Fruit fly (Drosophila melanogaster): ENCODE results near the gene CG5880.
A peak's percentile ranks its signal among the peaks of the same experiment; 100 is the strongest.

Gene CG5880

dm6 chr3R:27116465-27117092, at the start of gene CG5880, which contains the start of gene CG6066 (continued):
- TF ChIP-seq CG10565 (GFP tag; optimal IDR thresholded peaks at IDR 0.05) (no peak), MBD-R2 (GFP tag; IDR thresholded peaks at IDR 0.05) (peak; percentile 97), CG2712 (tag; optimal IDR thresholded peaks at IDR 0.05) (no peak), ato (GFP tag; IDR thresholded peaks at IDR 0.05; ENCODE audit: partially characterized antibody) (peak; percentile 83), CG7839 (tag; optimal IDR thresholded peaks at IDR 0.05) (no peak), Fer1 (GFP tag; optimal IDR thresholded peaks at IDR 0.05) (no peak), nau (GFP tag; optimal IDR thresholded peaks at IDR 0.05) (no peak), ab (GFP tag; optimal IDR thresholded peaks at IDR 0.05) (no peak), CG16813 (GFP tag; IDR thresholded peaks at IDR 0.05; ENCODE audit: partially characterized antibody) (peak; percentile 82), gce (GFP tag; IDR thresholded peaks at IDR 0.05) (no peak), vfl (GFP tag; optimal IDR thresholded peaks at IDR 0.05) (no peak), CG32532 (GFP tag; IDR thresholded peaks at IDR 0.05) (no peak), CG3407 (GFP tag; optimal IDR thresholded peaks at IDR 0.05) (no peak), CG6683 (GFP tag; optimal IDR thresholded peaks at IDR 0.05) (no peak), CG2678 (tag; optimal IDR thresholded peaks at IDR 0.05) (no peak), slp2 (GFP tag; optimal IDR thresholded peaks at IDR 0.05) (no peak), CG9609 (GFP tag; optimal IDR thresholded peaks at IDR 0.05) (no peak), CG9797 (GFP tag; optimal IDR thresholded peaks at IDR 0.05) (peak; percentile 80), sna (GFP tag; IDR thresholded peaks at IDR 0.05; ENCODE audit: partially characterized antibody) (peak; percentile 76), CG4424 (GFP tag; optimal IDR thresholded peaks at IDR 0.05) (no peak), stwl (tag; optimal IDR thresholded peaks at IDR 0.05) (peak; percentile 74), Rfx (GFP tag; IDR thresholded peaks at IDR 0.05) (no peak), croc (GFP tag; conservative IDR thresholded peaks at IDR 0.05) (no peak), rib (GFP tag; IDR thresholded peaks at IDR 0.05) (peak; percentile 62; the same call in 1 of the 2 replicates), schlank (tag; optimal IDR thresholded peaks at IDR 0.05) (no peak), CG12744 (GFP tag; optimal IDR thresholded peaks at IDR 0.05) (no peak), ind (GFP tag; optimal IDR thresholded peaks at IDR 0.05) (no peak), CrebB (tag; optimal IDR thresholded peaks at IDR 0.05) (no peak), yki (optimal IDR thresholded peaks at IDR 0.05) (no peak), otp (GFP tag; IDR thresholded peaks at IDR 0.05) (no peak), pzg (GFP tag; optimal IDR thresholded peaks at IDR 0.05) (peak; percentile 66), CG18619 (GFP tag; optimal IDR thresholded peaks at IDR 0.05) (no peak), Scr (GFP tag; IDR thresholded peaks at IDR 0.05; ENCODE audit: partially characterized antibody) (peak; percentile 86), org-1 (GFP tag; optimal IDR thresholded peaks at IDR 0.05) (no peak), az2 (GFP tag; optimal IDR thresholded peaks at IDR 0.05) (no peak), CG12155 (GFP tag; optimal IDR thresholded peaks at IDR 0.05) (no peak), gcm2 (GFP tag; optimal IDR thresholded peaks at IDR 0.05) (no peak), Sin3A (optimal IDR thresholded peaks at IDR 0.05) (peak; percentile 76), scrt (GFP tag; optimal IDR thresholded peaks at IDR 0.05) (no peak), Oaz (GFP tag; IDR thresholded peaks at IDR 0.05) (no peak), zfh1 (GFP tag; IDR thresholded peaks at IDR 0.05) (no peak), CG2202 (tag; optimal IDR thresholded peaks at IDR 0.05) (no peak), Hey (tag; optimal IDR thresholded peaks at IDR 0.05) (no peak), CoRest (tag; optimal IDR thresholded peaks at IDR 0.05) (no peak), Mad (GFP tag; optimal IDR thresholded peaks at IDR 0.05) (no peak), usp (GFP tag; optimal IDR thresholded peaks at IDR 0.05) (no peak), Trl (optimal IDR thresholded peaks at IDR 0.05) (no peak), Trl (GFP tag; optimal IDR thresholded peaks at IDR 0.05) (no peak), en (GFP tag; optimal IDR thresholded peaks at IDR 0.05) (no peak), tll (GFP tag; optimal IDR thresholded peaks at IDR 0.05) (no peak), CG10366 (GFP tag; IDR thresholded peaks at IDR 0.05) (no peak), CG14667 (GFP tag; IDR thresholded peaks at IDR 0.05) (no peak), CTCF (GFP tag; optimal IDR thresholded peaks at IDR 0.05) (no peak)

Measured in whole organism, embryonic.